Worm (Caenorhabditis elegans): ENCODE data around the gene egas-4.

- TF ChIP-seq lin-11 (tag; optimal IDR thresholded peaks at IDR 0.05), result no peak
- no peak for TF ChIP-seq lin-13 (GFP tag; optimal IDR thresholded peaks at IDR 0.05)
- TF ChIP-seq elt-3 (tag; optimal IDR thresholded peaks at IDR 0.05), result no peak
These were observed 22.8 kb downstream of the egas-4 start, which contains the start of gene slc-25A18.2 for ce11 chrIV:7474826-7475225.
